Fruit fly (Drosophila melanogaster) whole organism, prepupa: ENCODE measurements around the gene RanBP3.
A peak's percentile ranks its signal among the peaks of the same experiment; 100 is the strongest.

Experiments
- CG10631 ChIP-seq: fragments of 200-800 bp; sonication (Bioruptor generic); optimal IDR thresholded peaks from 2 replicates; lab custom pipeline; 2016; ENCODE audit warnings: missing biosample characterization, missing genetic modification characterization
- CG10669 ChIP-seq: fragments of 200-800 bp; sonication (Bioruptor generic); optimal IDR thresholded peaks from 3 replicates; lab custom pipeline; 2018; ENCODE audit warnings: missing biosample characterization, mild to moderate bottlenecking, missing genetic modification characterization, moderate library complexity
- CG11294 ChIP-seq: fragments of 200-800 bp; sonication (Bioruptor generic); IDR thresholded peaks from 2 replicates; pipeline ENCODE4 v1.3.6; 2022; ENCODE audit warnings: missing biosample characterization, missing genetic modification characterization
- CG11902 ChIP-seq: fragments of 200-800 bp; sonication (Bioruptor generic); optimal IDR thresholded peaks from 3 replicates; lab custom pipeline; 2016; ENCODE audit warnings: missing biosample characterization, missing genetic modification characterization
- CG15336 ChIP-seq: fragments of 200-800 bp; sonication (Bioruptor generic); IDR thresholded peaks from 2 replicates; pipeline ENCODE4 v1.3.6; 2022; ENCODE audit warnings: missing biosample characterization, missing genetic modification characterization
- CG16779 ChIP-seq: fragments of 200-800 bp; sonication (Bioruptor generic); optimal IDR thresholded peaks from 3 replicates; lab custom pipeline; 2017; ENCODE audit warnings: missing biosample characterization, mild to moderate bottlenecking, missing genetic modification characterization
- CG3032 ChIP-seq: fragments of 200-800 bp; optimal IDR thresholded peaks from 2 replicates; lab custom pipeline; 2019; ENCODE audit warnings: missing biosample characterization, mild to moderate bottlenecking, missing genetic modification characterization, moderate library complexity
- CG31627 ChIP-seq: fragments of 200-800 bp; sonication (Bioruptor generic); optimal IDR thresholded peaks from 3 replicates; lab custom pipeline; 2016; ENCODE audit warnings: missing biosample characterization, missing genetic modification characterization
- CG32006 ChIP-seq: fragments of 200-800 bp; sonication (Bioruptor generic); optimal IDR thresholded peaks from 3 replicates; lab custom pipeline; 2017; ENCODE audit warnings: missing biosample characterization, mild to moderate bottlenecking, missing genetic modification characterization
- CG34406 ChIP-seq: fragments of 200-800 bp; sonication (Bioruptor generic); optimal IDR thresholded peaks from 3 replicates; lab custom pipeline; 2016; ENCODE audit warnings: missing biosample characterization, missing genetic modification characterization
- CG3919 ChIP-seq: fragments of 200-800 bp; sonication (Bioruptor generic); optimal IDR thresholded peaks from 3 replicates; lab custom pipeline; 2016; ENCODE audit warnings: missing biosample characterization, missing genetic modification characterization
- CG4318 ChIP-seq: fragments of 200-800 bp; sonication (Bioruptor generic); optimal IDR thresholded peaks from 3 replicates; lab custom pipeline; 2017; ENCODE audit warnings: missing biosample characterization, mild to moderate bottlenecking, missing genetic modification characterization
- CG6163 ChIP-seq: fragments of 200-800 bp; sonication (Bioruptor generic); IDR thresholded peaks from 3 replicates; pipeline ENCODE4 v1.3.6; 2022; ENCODE audit warnings: missing biosample characterization, missing genetic modification characterization
- CG6276 ChIP-seq: fragments of 200-800 bp; sonication (Bioruptor generic); optimal IDR thresholded peaks from 2 replicates; lab custom pipeline; 2017; ENCODE audit warnings: missing biosample characterization, mild to moderate bottlenecking, missing genetic modification characterization
- CG6792 ChIP-seq: fragments of 200-800 bp; sonication (Bioruptor generic); optimal IDR thresholded peaks from 3 replicates; lab custom pipeline; 2016; ENCODE audit warnings: missing biosample characterization, missing genetic modification characterization
- CG6854 ChIP-seq: fragments of 200-800 bp; sonication (Bioruptor generic); optimal IDR thresholded peaks from 2 replicates; lab custom pipeline; 2017; ENCODE audit warnings: missing biosample characterization, mild to moderate bottlenecking, missing genetic modification characterization
- CG7368 ChIP-seq: fragments of 200-800 bp; sonication (Bioruptor generic); optimal IDR thresholded peaks from 3 replicates; lab custom pipeline; 2016; ENCODE audit warnings: missing biosample characterization, missing genetic modification characterization
- CG8119 ChIP-seq: fragments of 200-800 bp; sonication (Bioruptor generic); IDR thresholded peaks from 3 replicates; pipeline ENCODE4 v1.3.6; 2022; ENCODE audit warnings: missing biosample characterization, missing genetic modification characterization
- CG8319 ChIP-seq: fragments of 200-800 bp; sonication (Bioruptor generic); optimal IDR thresholded peaks from 3 replicates; lab custom pipeline; 2016; ENCODE audit warnings: missing biosample characterization, missing genetic modification characterization
- CG8632 ChIP-seq: fragments of 200-800 bp; sonication (Bioruptor generic); optimal IDR thresholded peaks from 3 replicates; lab custom pipeline; 2016; ENCODE audit warnings: missing biosample characterization, missing genetic modification characterization
- CG9139 ChIP-seq: fragments of 200-800 bp; sonication (Bioruptor generic); optimal IDR thresholded peaks from 3 replicates; lab custom pipeline; 2017; ENCODE audit warnings: missing biosample characterization, mild to moderate bottlenecking, missing genetic modification characterization
- Eip78C ChIP-seq: fragments of 200-800 bp; sonication (Bioruptor generic); peaks from one replicate; lab custom pipeline; 2016; ENCODE audit warnings: missing biosample characterization, missing genetic modification characterization
- Eip93F ChIP-seq: fragments of 200-800 bp; sonication (Bioruptor generic); optimal IDR thresholded peaks from 2 replicates; lab custom pipeline; 2016; ENCODE audit warnings: missing biosample characterization, mild to moderate bottlenecking, missing genetic modification characterization
- Ets21C ChIP-seq: fragments of 200-800 bp; sonication (Bioruptor generic); optimal IDR thresholded peaks from 3 replicates; lab custom pipeline; 2016; ENCODE audit warnings: missing biosample characterization, missing genetic modification characterization
- Ets96B ChIP-seq: fragments of 200-800 bp; optimal IDR thresholded peaks from 2 replicates; lab custom pipeline; 2019; ENCODE audit warnings: missing biosample characterization, mild to moderate bottlenecking, missing genetic modification characterization, moderate library complexity
- Gug ChIP-seq: fragments of 200-800 bp; sonication (Bioruptor generic); IDR thresholded peaks from 2 replicates; pipeline ENCODE4 v1.3.6; 2022; ENCODE audit warnings: missing biosample characterization, missing genetic modification characterization
- Hr38 ChIP-seq: sonication (Bioruptor generic); optimal IDR thresholded peaks from 2 replicates; lab custom pipeline; 2016; ENCODE audit warnings: missing biosample characterization, missing genetic modification characterization
- Hr39 ChIP-seq: fragments of 200-800 bp; sonication (Bioruptor generic); optimal IDR thresholded peaks from 2 replicates; lab custom pipeline; 2016; ENCODE audit warnings: missing biosample characterization, missing genetic modification characterization
- Lpt ChIP-seq: fragments of 200-800 bp; sonication (Bioruptor generic); optimal IDR thresholded peaks from 3 replicates; lab custom pipeline; 2016; ENCODE audit warnings: missing biosample characterization, missing genetic modification characterization
- Met ChIP-seq: fragments of 200-800 bp; sonication (Bioruptor generic); optimal IDR thresholded peaks from 3 replicates; lab custom pipeline; 2016; ENCODE audit warnings: missing biosample characterization, missing genetic modification characterization
- OdsH ChIP-seq: fragments of 200-800 bp; sonication (Bioruptor generic); optimal IDR thresholded peaks from 3 replicates; lab custom pipeline; 2016; ENCODE audit warnings: missing biosample characterization, missing genetic modification characterization
- Smox ChIP-seq: fragments of 200-800 bp; sonication (Bioruptor generic); optimal IDR thresholded peaks from 3 replicates; lab custom pipeline; 2016; ENCODE audit warnings: missing biosample characterization, missing genetic modification characterization
- Sox102F ChIP-seq: fragments of 200-800 bp; sonication (Bioruptor generic); optimal IDR thresholded peaks from 2 replicates; lab custom pipeline; 2016; ENCODE audit warnings: missing biosample characterization, mild to moderate bottlenecking, missing genetic modification characterization
- Sox14 ChIP-seq: fragments of 200-800 bp; sonication (Bioruptor generic); optimal IDR thresholded peaks from 3 replicates; lab custom pipeline; 2016; ENCODE audit warnings: missing biosample characterization, missing genetic modification characterization
- Sox15 ChIP-seq: fragments of 200-800 bp; sonication (Bioruptor generic); optimal IDR thresholded peaks from 3 replicates; lab custom pipeline; 2016; ENCODE audit warnings: missing biosample characterization, missing genetic modification characterization
- achi ChIP-seq: fragments of 200-800 bp; sonication (Bioruptor generic); optimal IDR thresholded peaks from 3 replicates; lab custom pipeline; 2016; ENCODE audit warnings: missing biosample characterization, missing genetic modification characterization
- cyc ChIP-seq: fragments of 200-800 bp; sonication (Bioruptor generic); optimal IDR thresholded peaks from 3 replicates; lab custom pipeline; 2016; ENCODE audit warnings: missing biosample characterization, missing genetic modification characterization
- dac ChIP-seq: fragments of 200-800 bp; sonication (Bioruptor generic); optimal IDR thresholded peaks from 2 replicates; lab custom pipeline; 2017; ENCODE audit warnings: missing biosample characterization, mild to moderate bottlenecking, missing genetic modification characterization
- dsx ChIP-seq: fragments of 200-800 bp; optimal IDR thresholded peaks from 3 replicates; lab custom pipeline; 2019; ENCODE audit warnings: missing biosample characterization, mild to moderate bottlenecking, missing genetic modification characterization, moderate library complexity; ENCODE audit not compliant: poor library complexity, severe bottlenecking
- eg ChIP-seq: fragments of 200-800 bp; sonication (Bioruptor generic); IDR thresholded peaks from 3 replicates; pipeline ENCODE4 v1.3.6; 2022; ENCODE audit warnings: missing biosample characterization, missing genetic modification characterization
- esn ChIP-seq: fragments of 200-800 bp; sonication (Bioruptor generic); optimal IDR thresholded peaks from 2 replicates; lab custom pipeline; 2016; ENCODE audit warnings: missing biosample characterization, mild to moderate bottlenecking, missing genetic modification characterization, moderate library complexity
- fd59A ChIP-seq: fragments of 200-800 bp; sonication (Bioruptor generic); optimal IDR thresholded peaks from 2 replicates; lab custom pipeline; 2017; ENCODE audit warnings: missing biosample characterization, mild to moderate bottlenecking, missing genetic modification characterization, missing genetic modification reagents
- fd85E ChIP-seq: fragments of 200-800 bp; sonication (Bioruptor generic); optimal IDR thresholded peaks from 3 replicates; lab custom pipeline; 2016; ENCODE audit warnings: missing biosample characterization, missing genetic modification characterization
- fkh ChIP-seq: fragments of 200-800 bp; sonication (Bioruptor generic); optimal IDR thresholded peaks from 3 replicates; lab custom pipeline; 2017; ENCODE audit warnings: missing biosample characterization, mild to moderate bottlenecking, missing genetic modification characterization, moderate library complexity
- net ChIP-seq: fragments of 200-800 bp; sonication (Bioruptor generic); optimal IDR thresholded peaks from 3 replicates; lab custom pipeline; 2016; ENCODE audit warnings: missing biosample characterization, missing genetic modification characterization
- pdm3 ChIP-seq: fragments of 200-800 bp; sonication (Bioruptor generic); optimal IDR thresholded peaks from 3 replicates; lab custom pipeline; 2016; ENCODE audit warnings: missing biosample characterization, missing genetic modification characterization
- spab ChIP-seq: fragments of 200-800 bp; sonication (Bioruptor generic); optimal IDR thresholded peaks from 2 replicates; lab custom pipeline; 2017; ENCODE audit warnings: missing biosample characterization, mild to moderate bottlenecking, missing genetic modification characterization, missing genetic modification reagents
- ss ChIP-seq, 2 experiments: fragments of 200-800 bp; sonication (Bioruptor generic); optimal IDR thresholded peaks; 2 replicates in 1 of 2; 3 replicates in 1 of 2; lab custom pipeline; 2017 to 2018; ENCODE audit warnings: mild to moderate bottlenecking in 2 of 2, missing biosample characterization in 2 of 2, missing genetic modification characterization in 2 of 2, moderate library complexity in 1 of 2
- svp ChIP-seq: fragments of 200-800 bp; sonication (Bioruptor generic); peaks from one replicate; lab custom pipeline; 2016; ENCODE audit warnings: missing biosample characterization, missing genetic modification characterization
- topi ChIP-seq: fragments of 200-800 bp; sonication (Bioruptor generic); optimal IDR thresholded peaks from 3 replicates; lab custom pipeline; 2016; ENCODE audit warnings: missing biosample characterization, missing genetic modification characterization
- vri ChIP-seq: fragments of 200-800 bp; sonication (Bioruptor generic); optimal IDR thresholded peaks from 3 replicates; lab custom pipeline; 2016; ENCODE audit warnings: missing biosample characterization, mild to moderate bottlenecking, missing genetic modification characterization

RanBP3 gene

DNA sequence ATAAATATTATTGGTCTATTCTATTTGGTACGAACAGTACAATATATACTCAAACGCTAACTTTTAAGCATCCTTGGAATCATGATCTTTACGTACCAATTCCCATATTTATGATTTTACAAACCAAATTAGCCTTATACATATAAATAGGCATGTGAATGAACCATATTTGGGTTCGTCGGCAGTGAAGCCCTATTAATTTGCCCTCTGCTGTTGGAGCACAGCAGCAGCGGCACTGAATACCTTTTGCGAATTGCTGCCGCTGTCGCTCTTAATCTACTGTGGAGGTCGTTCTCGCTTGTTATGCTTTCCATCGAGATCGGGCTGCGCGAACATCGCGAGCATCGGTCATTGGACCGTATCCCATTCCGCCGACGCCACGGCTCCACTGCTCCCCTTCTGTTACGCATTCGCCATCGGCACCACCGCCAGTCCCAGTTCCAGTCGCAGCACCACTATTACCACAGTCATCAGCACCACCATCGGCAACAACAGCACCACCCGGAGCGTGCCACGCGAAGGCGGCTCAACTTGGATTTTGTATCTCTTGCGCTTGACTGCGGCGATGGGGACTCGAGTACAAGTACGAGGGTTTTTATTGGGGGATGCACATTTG is 35.9 kb upstream of the RanBP3 start:
- peak; percentile 44; the same call in 1 of the 2 replicates for TF ChIP-seq CG11294
- TF ChIP-seq Sox15 (GFP tag; lab: Kevin White, UChicago): peak; percentile 46
- peak; percentile 24 for TF ChIP-seq CG16779
- TF ChIP-seq CG34406 (GFP tag; lab: Kevin White, UChicago): peak; percentile 63
- peak; percentile 65 to 81 for TF ChIP-seq ss (GFP tag; optimal IDR thresholded peaks at IDR 0.05; lab: Kevin White, UChicago)
- TF ChIP-seq Smox (GFP tag; lab: Kevin White, UChicago): peak; percentile 56
- peak; percentile 80 for TF ChIP-seq CG3032 (tag; lab: Kevin White, UChicago)
- peak; percentile 28 for TF ChIP-seq Ets21C (GFP tag; lab: Kevin White, UChicago)
- TF ChIP-seq CG31627 (GFP tag; lab: Kevin White, UChicago): peak; percentile 54
- peak; percentile 29 for TF ChIP-seq CG7368 (GFP tag; lab: Kevin White, UChicago)
- peak; percentile 69 for TF ChIP-seq CG6276 (GFP tag; lab: Kevin White, UChicago)
- peak; percentile 44 for TF ChIP-seq CG6163 (GFP tag; lab: Robert Waterston, UW)
- no peak for TF ChIP-seq CG8319 (GFP tag; lab: Kevin White, UChicago)
- TF ChIP-seq CG6854 (GFP tag; lab: Kevin White, UChicago): peak; percentile 58
- TF ChIP-seq esn (GFP tag; lab: Kevin White, UChicago): peak; percentile 73
- peak; percentile 71; the same call in 1 of the 2 replicates for TF ChIP-seq CG15336 (GFP tag; lab: Robert Waterston, UW)
- TF ChIP-seq svp (GFP tag; lab: Kevin White, UChicago): peak; percentile 94
- peak; percentile 53 for TF ChIP-seq Sox102F
- peak; percentile 39 for TF ChIP-seq Lpt
- TF ChIP-seq pdm3 (GFP tag; lab: Kevin White, UChicago): peak; percentile 68
- peak; percentile 63 for TF ChIP-seq eg
- TF ChIP-seq OdsH: peak; percentile 76
- TF ChIP-seq Hr39: peak; percentile 60
- peak; percentile 73 for TF ChIP-seq CG10669 (GFP tag; lab: Kevin White, UChicago)
- TF ChIP-seq CG4318 (GFP tag; lab: Kevin White, UChicago): peak; percentile 70
- TF ChIP-seq Gug (GFP tag; lab: Robert Waterston, UW): peak; percentile 68
- TF ChIP-seq achi: peak; percentile 56
- TF ChIP-seq CG10631 (GFP tag; lab: Kevin White, UChicago): peak; percentile 80
- peak; percentile 69 for TF ChIP-seq net (GFP tag; lab: Kevin White, UChicago)
- TF ChIP-seq CG8119 (GFP tag; lab: Robert Waterston, UW): peak; percentile 79
- peak; percentile 63 for TF ChIP-seq CG6792 (GFP tag; lab: Kevin White, UChicago)
- peak; percentile 88 for TF ChIP-seq CG32006 (GFP tag; lab: Kevin White, UChicago)
- TF ChIP-seq spab (GFP tag; lab: Kevin White, UChicago): peak; percentile 77
- peak; percentile 59 for TF ChIP-seq dsx (GFP tag; lab: Kevin White, UChicago)
- peak; percentile 71 for TF ChIP-seq Met (GFP tag; lab: Kevin White, UChicago)
- TF ChIP-seq Eip78C (GFP tag; lab: Kevin White, UChicago): peak; percentile 93
- no peak for TF ChIP-seq fkh (GFP tag; lab: Kevin White, UChicago)
- peak; percentile 67 for TF ChIP-seq fd59A (GFP tag; lab: Kevin White, UChicago)
- peak; percentile 66 for TF ChIP-seq topi
- TF ChIP-seq dac (GFP tag; lab: Kevin White, UChicago): peak; percentile 61
- peak; percentile 79 for TF ChIP-seq Ets96B (tag; lab: Kevin White, UChicago)
- TF ChIP-seq Hr38 (GFP tag; lab: Kevin White, UChicago): no peak
- no peak for TF ChIP-seq vri (GFP tag; lab: Kevin White, UChicago)
- TF ChIP-seq CG11902 (GFP tag; lab: Kevin White, UChicago): peak; percentile 23
- TF ChIP-seq CG8632: peak; percentile 65
- peak; percentile 70 for TF ChIP-seq CG3919 (GFP tag; lab: Kevin White, UChicago)
- peak; percentile 75 for TF ChIP-seq Sox14 (GFP tag; lab: Kevin White, UChicago)
- peak; percentile 40 for TF ChIP-seq CG9139 (GFP tag; lab: Kevin White, UChicago)
- TF ChIP-seq fd85E (GFP tag; lab: Kevin White, UChicago): no peak
- TF ChIP-seq Eip93F (GFP tag; lab: Kevin White, UChicago): no peak
- TF ChIP-seq cyc (GFP tag; lab: Kevin White, UChicago): peak; percentile 47
